Fruit fly (Drosophila melanogaster): Measurements from ENCODE around the gene Tasp1.

Tasp1 gene

dm6 chr3L:16045831-16046336 is 41.4 kb downstream of the Tasp1 start (continued):
- TF ChIP-seq CG15336 (GFP tag; IDR thresholded peaks at IDR 0.05) (peak; percentile 98), CG6163 (GFP tag; IDR thresholded peaks at IDR 0.05) (peak; percentile 98), fkh (GFP tag; optimal IDR thresholded peaks at IDR 0.05) (no peak), Hr38 (GFP tag; optimal IDR thresholded peaks at IDR 0.05) (peak; percentile 70), net (GFP tag; optimal IDR thresholded peaks at IDR 0.05) (peak; percentile 95), CG4318 (GFP tag; optimal IDR thresholded peaks at IDR 0.05) (peak; percentile 82), CG34406 (GFP tag; optimal IDR thresholded peaks at IDR 0.05) (peak; percentile 93), CG7368 (GFP tag; optimal IDR thresholded peaks at IDR 0.05) (peak; percentile 94), pdm3 (GFP tag; optimal IDR thresholded peaks at IDR 0.05) (peak; percentile 95), CG16779 (tag; optimal IDR thresholded peaks at IDR 0.05) (peak; percentile 93), Eip78C (GFP tag) (peak; percentile 99), topi (GFP tag; optimal IDR thresholded peaks at IDR 0.05) (peak; percentile 95), OdsH (GFP tag; optimal IDR thresholded peaks at IDR 0.05) (peak; percentile 96), Sox14 (GFP tag; optimal IDR thresholded peaks at IDR 0.05) (peak; percentile 96), CG8632 (GFP tag; optimal IDR thresholded peaks at IDR 0.05) (peak; percentile 96), Eip93F (GFP tag; optimal IDR thresholded peaks at IDR 0.05) (peak; percentile 85), dsx (GFP tag; optimal IDR thresholded peaks at IDR 0.05; ENCODE audit: poor library complexity, severe bottlenecking) (peak; percentile 95), CG11762 (GFP tag; optimal IDR thresholded peaks at IDR 0.05; ENCODE audit: insufficient read depth) (peak; percentile 94), Eip75B (GFP tag; optimal IDR thresholded peaks at IDR 0.05) (peak; percentile 96), eg (GFP tag; IDR thresholded peaks at IDR 0.05) (peak; percentile 96), Ets21C (GFP tag; optimal IDR thresholded peaks at IDR 0.05) (peak; percentile 83), CG3919 (GFP tag; optimal IDR thresholded peaks at IDR 0.05) (peak; percentile 95), CG10631 (GFP tag; optimal IDR thresholded peaks at IDR 0.05) (peak; percentile 91), Lpt (GFP tag; optimal IDR thresholded peaks at IDR 0.05) (peak; percentile 94)

- TF ChIP-seq Hr4 (GFP tag; optimal IDR thresholded peaks at IDR 0.05): peak; percentile 42
- peak; percentile 60 for TF ChIP-seq CG10631 (GFP tag; optimal IDR thresholded peaks at IDR 0.05)
- peak; percentile 34 for TF ChIP-seq OdsH (GFP tag; optimal IDR thresholded peaks at IDR 0.05)
- TF ChIP-seq lz (GFP tag; optimal IDR thresholded peaks at IDR 0.05): peak; percentile 21
- no peak for TF ChIP-seq Lpt (GFP tag; optimal IDR thresholded peaks at IDR 0.05)
- TF ChIP-seq eg (GFP tag; IDR thresholded peaks at IDR 0.05): peak; percentile 26; the same call in 2 of the 3 replicates
- peak; percentile 58 for TF ChIP-seq topi (GFP tag; optimal IDR thresholded peaks at IDR 0.05)
- peak; percentile 2 for TF ChIP-seq pdm3 (GFP tag; optimal IDR thresholded peaks at IDR 0.05)
- no peak for TF ChIP-seq CG16779 (tag; optimal IDR thresholded peaks at IDR 0.05)
- TF ChIP-seq CG3032 (tag; optimal IDR thresholded peaks at IDR 0.05): peak; percentile 16
- TF ChIP-seq CG4318 (GFP tag; optimal IDR thresholded peaks at IDR 0.05): peak; percentile 30
- no peak for TF ChIP-seq CG6808 (GFP tag; optimal IDR thresholded peaks at IDR 0.05)
- TF ChIP-seq CG6792 (GFP tag; optimal IDR thresholded peaks at IDR 0.05): peak; percentile 50
- peak; percentile 37 for TF ChIP-seq Eip75B (GFP tag; optimal IDR thresholded peaks at IDR 0.05)
- TF ChIP-seq svp (GFP tag): peak; percentile 69
- TF ChIP-seq Sox15 (GFP tag; optimal IDR thresholded peaks at IDR 0.05): no peak
- TF ChIP-seq CG32006 (GFP tag; optimal IDR thresholded peaks at IDR 0.05): peak; percentile 58
- peak; percentile 72 for TF ChIP-seq CG6163 (GFP tag; IDR thresholded peaks at IDR 0.05)
- TF ChIP-seq acj6 (GFP tag; optimal IDR thresholded peaks at IDR 0.05): peak; percentile 40
- TF ChIP-seq ss (GFP tag; optimal IDR thresholded peaks at IDR 0.05): peak in 1 of 2 experiments; percentile 11
- TF ChIP-seq CG34406 (GFP tag; optimal IDR thresholded peaks at IDR 0.05): peak; percentile 59
- peak; percentile 39 for TF ChIP-seq net (GFP tag; optimal IDR thresholded peaks at IDR 0.05)
- TF ChIP-seq CG1621 (tag; optimal IDR thresholded peaks at IDR 0.05): no peak
- no peak for TF ChIP-seq dac (GFP tag; optimal IDR thresholded peaks at IDR 0.05)
- peak; percentile 36 for TF ChIP-seq CG11762 (GFP tag; optimal IDR thresholded peaks at IDR 0.05; ENCODE audit: insufficient read depth)
- peak; percentile 54 for TF ChIP-seq CG15336 (GFP tag; IDR thresholded peaks at IDR 0.05)
- peak; percentile 30 for TF ChIP-seq CG3919 (GFP tag; optimal IDR thresholded peaks at IDR 0.05)
- peak; percentile 55 for TF ChIP-seq Ets96B (tag; optimal IDR thresholded peaks at IDR 0.05)
- peak; percentile 92 for TF ChIP-seq Eip78C (GFP tag)
- TF ChIP-seq dsx (GFP tag; optimal IDR thresholded peaks at IDR 0.05; ENCODE audit: poor library complexity, severe bottlenecking): peak; percentile 74
- no peak for TF ChIP-seq CG31627 (GFP tag; optimal IDR thresholded peaks at IDR 0.05)
- TF ChIP-seq CG8119 (GFP tag; IDR thresholded peaks at IDR 0.05): peak; percentile 39; the same call in 2 of the 3 replicates
- TF ChIP-seq Smox (GFP tag; optimal IDR thresholded peaks at IDR 0.05): peak; percentile 41
- no peak for TF ChIP-seq fkh (GFP tag; optimal IDR thresholded peaks at IDR 0.05)
- TF ChIP-seq CG10669 (GFP tag; optimal IDR thresholded peaks at IDR 0.05): no peak
- peak; percentile 28 for TF ChIP-seq Met (GFP tag; optimal IDR thresholded peaks at IDR 0.05)
- TF ChIP-seq Hr39 (GFP tag; optimal IDR thresholded peaks at IDR 0.05): peak; percentile 16
- TF ChIP-seq achi (GFP tag; optimal IDR thresholded peaks at IDR 0.05): peak; percentile 30
- TF ChIP-seq CG8632 (GFP tag; optimal IDR thresholded peaks at IDR 0.05): peak; percentile 48
- TF ChIP-seq Ets21C (GFP tag; optimal IDR thresholded peaks at IDR 0.05): no peak
These were observed 42.1 kb downstream of the Tasp1 start for dm6 chr3L:16045083-16045830.
